Fruit fly (Drosophila melanogaster): ENCODE data around the gene CG12236.

CG12236 gene

dm6 chrX:5879543-5879943 is 28.4 kb upstream of the CG12236 start, which contains the start of the genes Usp30 and CG16721 (continued):
- TF ChIP-seq onecut (GFP tag; IDR thresholded peaks at IDR 0.05) (no peak), zf30C (GFP tag; optimal IDR thresholded peaks at IDR 0.05) (no peak), CTCF (GFP tag; optimal IDR thresholded peaks at IDR 0.05) (peak; percentile 41), C15 (GFP tag; IDR thresholded peaks at IDR 0.05) (no peak), CG2678 (tag; optimal IDR thresholded peaks at IDR 0.05) (no peak), CG12155 (GFP tag; optimal IDR thresholded peaks at IDR 0.05) (peak; percentile 41), hbn (GFP tag; IDR thresholded peaks at IDR 0.05; ENCODE audit: partially characterized antibody) (peak; percentile 69), CG10979 (tag; optimal IDR thresholded peaks at IDR 0.05) (no peak), dimm (GFP tag; IDR thresholded peaks at IDR 0.05) (no peak), Lim3 (GFP tag; IDR thresholded peaks at IDR 0.05) (no peak), stc (GFP tag; IDR thresholded peaks at IDR 0.05) (no peak), CG12219 (GFP tag; optimal IDR thresholded peaks at IDR 0.05) (peak; percentile 1), Dip2 (GFP tag; IDR thresholded peaks at IDR 0.05) (no peak), dysf (GFP tag; IDR thresholded peaks at IDR 0.05) (0 out of 3 replicates have a peak, but pooled peaks have one; percentile 20), chm (GFP tag; IDR thresholded peaks at IDR 0.05) (no peak), Aef1 (GFP tag; IDR thresholded peaks at IDR 0.05) (no peak), fru (optimal IDR thresholded peaks at IDR 0.05) (no peak), CG16863 (GFP tag; optimal IDR thresholded peaks at IDR 0.05) (peak; percentile 40), salm (tag; optimal IDR thresholded peaks at IDR 0.05) (no peak), Fer3 (tag; optimal IDR thresholded peaks at IDR 0.05) (peak; percentile 28), Hr39 (optimal IDR thresholded peaks at IDR 0.05) (no peak), CG2202 (tag; optimal IDR thresholded peaks at IDR 0.05) (no peak), Dp (GFP tag; optimal IDR thresholded peaks at IDR 0.05) (peak; percentile 36), CrebB (tag; optimal IDR thresholded peaks at IDR 0.05) (peak; percentile 41)

dm6 chrX:5880139-5880924 is 27.6 kb upstream of the CG12236 start:
- no peak for TF ChIP-seq ase (GFP tag; IDR thresholded peaks at IDR 0.05)
- no peak for TF ChIP-seq CG10366 (GFP tag; IDR thresholded peaks at IDR 0.05)
- TF ChIP-seq nmo (GFP tag; optimal IDR thresholded peaks at IDR 0.05): peak; percentile 22
- TF ChIP-seq unpg (GFP tag; optimal IDR thresholded peaks at IDR 0.05): peak; percentile 43
- peak; percentile 58 for TF ChIP-seq CG8478 (optimal IDR thresholded peaks at IDR 0.05)
- peak; percentile 8 for TF ChIP-seq zen (tag; optimal IDR thresholded peaks at IDR 0.05)
- TF ChIP-seq CG3995 (GFP tag; optimal IDR thresholded peaks at IDR 0.05): peak; percentile 44
- TF ChIP-seq CG14050 (GFP tag; IDR thresholded peaks at IDR 0.05): peak; percentile 23; the same call in 1 of the 3 replicates
- 0 out of 3 replicates have a peak, but pooled peaks have one; percentile 22 for TF ChIP-seq croc (GFP tag; conservative IDR thresholded peaks at IDR 0.05)
- TF ChIP-seq vfl (GFP tag; optimal IDR thresholded peaks at IDR 0.05): no peak
- no peak for TF ChIP-seq CG31388 (GFP tag; optimal IDR thresholded peaks at IDR 0.05)
- no peak for TF ChIP-seq CG1024 (GFP tag; IDR thresholded peaks at IDR 0.05)
- TF ChIP-seq gsb (GFP tag; IDR thresholded peaks at IDR 0.05): peak; percentile 29; the same call in 1 of the 2 replicates
- TF ChIP-seq D19B (GFP tag; optimal IDR thresholded peaks at IDR 0.05): peak; percentile 27
- no peak for TF ChIP-seq Sry-β (GFP tag; optimal IDR thresholded peaks at IDR 0.05)
- TF ChIP-seq z (GFP tag; IDR thresholded peaks at IDR 0.05): no peak
- peak; percentile 29 for TF ChIP-seq Dip3 (GFP tag; optimal IDR thresholded peaks at IDR 0.05)
- TF ChIP-seq sug (tag; optimal IDR thresholded peaks at IDR 0.05): peak; percentile 59
- TF ChIP-seq pnt (GFP tag; optimal IDR thresholded peaks at IDR 0.05): no peak
- no peak for TF ChIP-seq hbn (GFP tag; IDR thresholded peaks at IDR 0.05; ENCODE audit: partially characterized antibody)
- TF ChIP-seq knrl (GFP tag; IDR thresholded peaks at IDR 0.05; ENCODE audit: partially characterized antibody): no peak
- TF ChIP-seq CG12391 (tag; optimal IDR thresholded peaks at IDR 0.05): peak; percentile 46
- no peak for TF ChIP-seq crp (GFP tag; optimal IDR thresholded peaks at IDR 0.05)
- 0 out of 3 replicates have a peak, but pooled peaks have one; percentile 5 for TF ChIP-seq CG7357 (GFP tag; IDR thresholded peaks at IDR 0.05)
- peak; percentile 17 for TF ChIP-seq CG8944 (GFP tag; optimal IDR thresholded peaks at IDR 0.05)
- TF ChIP-seq oc (tag; optimal IDR thresholded peaks at IDR 0.05): no peak
- TF ChIP-seq CG1603 (tag; optimal IDR thresholded peaks at IDR 0.05): peak; percentile 65
- TF ChIP-seq Taf1 (GFP tag; IDR thresholded peaks at IDR 0.05): no peak
- TF ChIP-seq ken (GFP tag; IDR thresholded peaks at IDR 0.05): no peak

Measured in whole organism, embryonic.